Fruit fly (Drosophila melanogaster) whole organism, pupa: ENCODE results near the gene Vha100-2.

Experiments used
- CG12605 ChIP-seq: fragments of 200-800 bp; sonication (Bioruptor generic); IDR thresholded peaks from 2 replicates; pipeline ENCODE4 v1.3.6; 2022; ENCODE audit warnings: missing biosample characterization, missing genetic modification characterization
- CG9948 ChIP-seq: fragments of 200-800 bp; sonication (Bioruptor generic); optimal IDR thresholded peaks from 2 replicates; lab custom pipeline; 2018; ENCODE audit warnings: missing biosample characterization, mild to moderate bottlenecking, missing genetic modification characterization, moderate library complexity
- EcR ChIP-seq: fragments of 200-800 bp; sonication (Bioruptor generic); optimal IDR thresholded peaks from 3 replicates; lab custom pipeline; 2019; ENCODE audit warnings: missing biosample characterization, missing genetic modification characterization, mild to moderate bottlenecking, moderate library complexity, missing genetic modification reagents
- Pif1B ChIP-seq: fragments of 200-800 bp; sonication (Bioruptor generic); optimal IDR thresholded peaks from 3 replicates; lab custom pipeline; 2016; ENCODE audit warnings: missing biosample characterization, missing genetic modification characterization
- rn ChIP-seq: fragments of 200-800 bp; sonication (Bioruptor generic); IDR thresholded peaks from 2 replicates; pipeline ENCODE4 v1.3.6; 2022; ENCODE audit warnings: missing biosample characterization, missing genetic modification characterization

DNA sequence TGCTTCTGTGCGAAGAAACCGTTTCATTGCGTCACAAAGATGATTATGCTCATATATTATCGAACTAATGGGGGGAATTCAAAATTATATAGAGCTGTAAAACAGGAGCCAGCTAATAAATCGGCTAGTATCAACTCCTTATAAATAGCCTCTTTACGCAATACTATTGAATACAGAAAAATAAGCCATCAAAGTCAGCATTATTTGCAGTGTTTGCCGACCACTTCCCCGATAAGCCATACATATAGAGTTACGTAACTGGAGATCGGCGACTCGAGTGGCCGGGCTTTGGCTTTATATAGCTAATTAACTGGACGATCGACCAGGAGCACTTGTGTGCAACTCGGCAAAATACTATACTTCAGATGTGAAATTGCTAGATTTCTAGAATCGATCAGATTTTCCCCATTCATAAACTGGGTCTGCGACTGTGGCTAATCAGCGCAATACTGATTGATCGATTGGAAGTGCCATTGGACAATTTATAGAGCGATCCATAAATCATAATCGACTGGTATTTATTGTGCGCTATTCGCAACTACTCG is 1.1 kb downstream of the Vha100-2 start:
- TF ChIP-seq rn (GFP tag; lab: Robert Waterston, UW) (no peak), EcR (GFP tag; lab: Kevin White, UChicago) (no peak), CG9948 (no peak), CG12605 (GFP tag; lab: Robert Waterston, UW) (peak; percentile 57), Pif1B (no peak)
